Fruit fly (Drosophila melanogaster) whole organism, embryonic: ENCODE measurements around the gene Cyp4d1.
A peak's percentile ranks its signal among the peaks of the same experiment; 100 is the strongest.

Experiments
- Bdp1 ChIP-seq: fragments of 200-800 bp; sonication (Bioruptor generic); optimal IDR thresholded peaks from 3 replicates; lab custom pipeline; 2016; ENCODE audit warnings: missing biosample characterization, missing genetic modification characterization
- CG12071 ChIP-seq: fragments of 200-800 bp; sonication (Bioruptor generic); optimal IDR thresholded peaks from 3 replicates; lab custom pipeline; 2018; ENCODE audit warnings: missing biosample characterization, mild to moderate bottlenecking, missing genetic modification characterization
- CG12299 ChIP-seq: fragments of 200-800 bp; sonication (Bioruptor generic); optimal IDR thresholded peaks from 2 replicates; lab custom pipeline; 2018; ENCODE audit warnings: missing biosample characterization, mild to moderate bottlenecking, missing genetic modification characterization
- CG12769 ChIP-seq: fragments of 200-800 bp; sonication (Bioruptor generic); optimal IDR thresholded peaks from 2 replicates; lab custom pipeline; 2019; ENCODE audit warnings: missing biosample characterization, mild to moderate bottlenecking, missing genetic modification characterization, moderate library complexity
- CG14965 ChIP-seq: fragments of 200-800 bp; sonication (Bioruptor generic); optimal IDR thresholded peaks from 2 replicates; lab custom pipeline; 2016; ENCODE audit warnings: missing biosample characterization, missing genetic modification characterization, borderline replicate concordance
- CG15479 ChIP-seq: fragments of 200-800 bp; sonication (Bioruptor generic); optimal IDR thresholded peaks from 3 replicates; lab custom pipeline; 2019; ENCODE audit warnings: missing biosample characterization, mild to moderate bottlenecking, missing genetic modification characterization, moderate library complexity
- CG17328 ChIP-seq: fragments of 200-800 bp; sonication (Bioruptor generic); IDR thresholded peaks from 2 replicates; pipeline ENCODE4 v1.3.6; 2022; ENCODE audit warnings: missing biosample characterization, missing genetic modification characterization
- CG17802 ChIP-seq: fragments of 200-800 bp; sonication (Bioruptor generic); optimal IDR thresholded peaks from 2 replicates; lab custom pipeline; 2018; ENCODE audit warnings: missing biosample characterization, mild to moderate bottlenecking, missing genetic modification characterization, moderate library complexity
- CG1832 ChIP-seq: fragments of 200-800 bp; sonication (Bioruptor generic); optimal IDR thresholded peaks from 2 replicates; lab custom pipeline; 2017; ENCODE audit warnings: missing biosample characterization, mild to moderate bottlenecking, missing genetic modification characterization, inconsistent platforms
- CG2120 ChIP-seq: fragments of 200-800 bp; sonication (Bioruptor generic); optimal IDR thresholded peaks from 3 replicates; lab custom pipeline; 2016; ENCODE audit warnings: missing biosample characterization, missing genetic modification characterization
- CG2129 ChIP-seq: fragments of 200-800 bp; sonication (Bioruptor generic); IDR thresholded peaks from 2 replicates; pipeline ENCODE4 v1.3.6; 2022; ENCODE audit warnings: missing biosample characterization, missing genetic modification characterization; ENCODE audit not compliant: partially characterized antibody
- CG2875 ChIP-seq: fragments of 200-800 bp; sonication (Bioruptor generic); optimal IDR thresholded peaks from 2 replicates; lab custom pipeline; 2017; ENCODE audit warnings: missing biosample characterization, mild to moderate bottlenecking, missing genetic modification characterization, missing genetic modification reagents
- CG3065 ChIP-seq: fragments of 200-800 bp; sonication (Bioruptor generic); optimal IDR thresholded peaks from 2 replicates; lab custom pipeline; 2016; ENCODE audit warnings: missing biosample characterization, missing genetic modification characterization
- CG31441 ChIP-seq: fragments of 200-800 bp; sonication (Bioruptor generic); IDR thresholded peaks from 2 replicates; pipeline ENCODE4 v1.3.6; 2022; ENCODE audit warnings: missing biosample characterization, missing genetic modification characterization
- CG3163 ChIP-seq: fragments of 200-800 bp; sonication (Bioruptor generic); optimal IDR thresholded peaks from 3 replicates; lab custom pipeline; 2016; ENCODE audit warnings: missing biosample characterization, missing genetic modification characterization
- CG3726 ChIP-seq: fragments of 200-800 bp; sonication (Bioruptor generic); IDR thresholded peaks from 3 replicates; pipeline ENCODE4, ENCODE4 v1.3.6; 2022; ENCODE audit warnings: missing biosample characterization, missing genetic modification characterization
- CG4707 ChIP-seq: fragments of 200-800 bp; sonication (Bioruptor generic); optimal IDR thresholded peaks from 2 replicates; lab custom pipeline; 2018; ENCODE audit warnings: missing biosample characterization, mild to moderate bottlenecking, missing genetic modification characterization, moderate library complexity
- CG7372 ChIP-seq: fragments of 200-800 bp; sonication (Bioruptor generic); IDR thresholded peaks from 2 replicates; pipeline ENCODE4 v1.3.6; 2022; ENCODE audit warnings: missing biosample characterization, missing genetic modification characterization
- CG7556 ChIP-seq: fragments of 200-800 bp; sonication (Bioruptor generic); optimal IDR thresholded peaks from 2 replicates; lab custom pipeline; 2017; ENCODE audit warnings: missing biosample characterization, mild to moderate bottlenecking, missing genetic modification characterization
- CG8089 ChIP-seq: fragments of 200-800 bp; sonication (Bioruptor generic); optimal IDR thresholded peaks from 3 replicates; lab custom pipeline; 2016; ENCODE audit warnings: missing biosample characterization, missing genetic modification characterization
- CG9932 ChIP-seq: fragments of 200-800 bp; sonication (Bioruptor generic); IDR thresholded peaks from 2 replicates; pipeline ENCODE4 v1.3.6; 2022; ENCODE audit warnings: missing biosample characterization, missing genetic modification characterization
- Eip74EF ChIP-seq, 2 experiments: fragments of 200-800 bp in 1 of 2; fragments of >200 bp in 1 of 2; sonication (Bioruptor generic) in 1 of 2; optimal IDR thresholded peaks; 2 replicates each; lab custom pipeline; 2017 to 2019; ENCODE audit warnings: missing biosample characterization in 2 of 2, missing genetic modification characterization in 2 of 2, mild to moderate bottlenecking in 1 of 2, moderate library complexity in 1 of 2
- HLH3B ChIP-seq: fragments of 200-800 bp; sonication (Bioruptor generic); IDR thresholded peaks from 2 replicates; pipeline ENCODE4 v1.3.6; 2022; ENCODE audit warnings: missing biosample characterization, missing genetic modification characterization
- Hand ChIP-seq: fragments of 200-800 bp; sonication (Bioruptor generic); optimal IDR thresholded peaks from 2 replicates; lab custom pipeline; 2017; ENCODE audit warnings: mild to moderate bottlenecking, missing biosample characterization, missing genetic modification reagents, missing genetic modification characterization
- Max ChIP-seq: fragments of 200-800 bp; sonication (Bioruptor generic); optimal IDR thresholded peaks from 2 replicates; lab custom pipeline; 2016; ENCODE audit warnings: missing biosample characterization, mild to moderate bottlenecking, missing genetic modification characterization
- Med ChIP-seq: fragments of 200-800 bp; sonication (Bioruptor generic); peaks from one replicate; lab custom pipeline; 2016; ENCODE audit warnings: missing biosample characterization, missing genetic modification characterization, mild to moderate bottlenecking, inconsistent platforms, moderate library complexity
- Neu2 ChIP-seq: fragments of 200-800 bp; sonication (Bioruptor generic); optimal IDR thresholded peaks from 3 replicates; lab custom pipeline; 2016; ENCODE audit warnings: missing biosample characterization, missing genetic modification characterization, borderline replicate concordance
- PHDP ChIP-seq: fragments of 200-800 bp; sonication (Bioruptor generic); optimal IDR thresholded peaks from 3 replicates; lab custom pipeline; 2018; ENCODE audit warnings: missing biosample characterization, mild to moderate bottlenecking, missing genetic modification characterization, moderate library complexity
- Poxn ChIP-seq: fragments of 200-800 bp; sonication (Bioruptor generic); IDR thresholded peaks from 2 replicates; pipeline ENCODE4 v1.3.6; 2022; ENCODE audit warnings: missing biosample characterization, missing genetic modification characterization
- Sox102F ChIP-seq: fragments of 200-800 bp; sonication (Bioruptor generic); optimal IDR thresholded peaks from 2 replicates; lab custom pipeline; 2018; ENCODE audit warnings: missing biosample characterization, mild to moderate bottlenecking, missing genetic modification characterization, moderate library complexity
- Spps ChIP-seq: fragments of 200-800 bp; sonication (Bioruptor generic); optimal IDR thresholded peaks from 2 replicates; lab custom pipeline; 2018; ENCODE audit warnings: missing biosample characterization, mild to moderate bottlenecking, missing genetic modification characterization
- Sry-δ ChIP-seq: fragments of 200-800 bp; sonication (Bioruptor generic); optimal IDR thresholded peaks from 2 replicates; lab custom pipeline; 2016; ENCODE audit warnings: missing biosample characterization, missing genetic modification characterization
- Ssrp ChIP-seq: fragments of 200-800 bp; sonication (Bioruptor generic); optimal IDR thresholded peaks from 2 replicates; lab custom pipeline; 2018; ENCODE audit warnings: missing biosample characterization, mild to moderate bottlenecking, missing genetic modification characterization, moderate library complexity
- Xrp1 ChIP-seq: fragments of 200-800 bp; sonication (Bioruptor generic); IDR thresholded peaks from 2 replicates; pipeline ENCODE4 v1.3.6; 2022; ENCODE audit warnings: missing biosample characterization, missing genetic modification characterization
- bowl ChIP-seq: fragments of 200-800 bp; sonication (Bioruptor generic); IDR thresholded peaks from 2 replicates; pipeline ENCODE4 v1.3.6; 2022; ENCODE audit warnings: missing biosample characterization, missing genetic modification characterization
- cg ChIP-seq: fragments of 200-800 bp; sonication (Bioruptor generic); optimal IDR thresholded peaks from 3 replicates; lab custom pipeline; 2019; ENCODE audit warnings: missing biosample characterization, mild to moderate bottlenecking, missing genetic modification characterization, moderate library complexity
- da ChIP-seq: fragments of 200-800 bp; sonication (Bioruptor generic); optimal IDR thresholded peaks from 2 replicates; lab custom pipeline; 2016; ENCODE audit warnings: missing biosample characterization, missing genetic modification characterization
- danr ChIP-seq: fragments of 200-800 bp; sonication (Bioruptor generic); IDR thresholded peaks from 2 replicates; pipeline ENCODE4 v1.3.6; 2022; ENCODE audit warnings: missing biosample characterization, missing genetic modification characterization
- ems ChIP-seq: fragments of 200-800 bp; sonication (Bioruptor generic); optimal IDR thresholded peaks from 3 replicates; lab custom pipeline; 2016; ENCODE audit warnings: missing biosample characterization, missing genetic modification characterization
- fru ChIP-seq: fragments of >200 bp; optimal IDR thresholded peaks from 2 replicates; lab custom pipeline; 2017
- gcm ChIP-seq: fragments of 200-800 bp; sonication (Bioruptor generic); optimal IDR thresholded peaks from 2 replicates; lab custom pipeline; 2019; ENCODE audit warnings: missing biosample characterization, mild to moderate bottlenecking, missing genetic modification characterization, moderate library complexity
- h ChIP-seq: fragments of >200 bp; optimal IDR thresholded peaks from 2 replicates; lab custom pipeline; 2017
- hkb ChIP-seq, 2 experiments: fragments of 200-800 bp in 1 of 2; fragments of >200 bp in 1 of 2; sonication (Bioruptor generic) in 1 of 2; IDR thresholded peaks in 1 of 2; optimal IDR thresholded peaks in 1 of 2; 2 replicates each; pipeline versions ENCODE4 v1.3.6 to Lab custom; 2017 to 2022; ENCODE audit warnings: missing biosample characterization in 1 of 2, missing genetic modification characterization in 1 of 2
- ken ChIP-seq: fragments of 200-800 bp; sonication (Bioruptor generic); IDR thresholded peaks from 3 replicates; pipeline ENCODE4 v1.3.6; 2022; ENCODE audit warnings: missing biosample characterization, missing genetic modification characterization
- mam ChIP-seq: fragments of 200-800 bp; sonication (Bioruptor generic); optimal IDR thresholded peaks from 3 replicates; lab custom pipeline; 2016; ENCODE audit warnings: missing biosample characterization, missing genetic modification characterization
- ro ChIP-seq: fragments of 200-800 bp; sonication (Bioruptor generic); IDR thresholded peaks from 2 replicates; pipeline ENCODE4 v1.3.6; 2022; ENCODE audit warnings: missing biosample characterization, missing genetic modification characterization
- row ChIP-seq: fragments of 200-800 bp; sonication (Bioruptor generic); IDR thresholded peaks from 3 replicates; pipeline ENCODE4 v1.3.6; 2022; ENCODE audit warnings: missing biosample characterization, missing genetic modification characterization
- ssp ChIP-seq: fragments of 200-800 bp; sonication (Bioruptor generic); IDR thresholded peaks from 2 replicates; pipeline ENCODE4 v1.3.6; 2022; ENCODE audit warnings: missing biosample characterization, missing genetic modification characterization
- vfl ChIP-seq: fragments of 200-800 bp; sonication (Bioruptor generic); optimal IDR thresholded peaks from 2 replicates; lab custom pipeline; 2016; ENCODE audit warnings: missing biosample characterization, missing genetic modification characterization
- wdn ChIP-seq: fragments of 200-800 bp; sonication (Bioruptor generic); IDR thresholded peaks from 2 replicates; pipeline ENCODE4 v1.3.6; 2022; ENCODE audit warnings: missing biosample characterization, missing genetic modification characterization
- wor ChIP-seq: fragments of 200-800 bp; sonication (Bioruptor generic); IDR thresholded peaks from 2 replicates; pipeline ENCODE4 v1.3.6; 2022; ENCODE audit warnings: missing biosample characterization, missing genetic modification characterization
- z ChIP-seq: fragments of 200-800 bp; sonication (Bioruptor generic); IDR thresholded peaks from 3 replicates; pipeline ENCODE4 v1.3.6; 2022; ENCODE audit warnings: missing biosample characterization, missing genetic modification characterization

Gene Cyp4d1

dm6 chrX:2166129-2166528 is 4.1 kb upstream of the Cyp4d1 start (continued):
- TF ChIP-seq Hand (no peak), CG14965 (GFP tag; lab: Kevin White, UChicago) (no peak), ken (peak; percentile 80), wor (GFP tag; lab: Robert Waterston, UW) (peak; percentile 74), z (GFP tag; lab: Robert Waterston, UW) (no peak), Spps (no peak), mam (GFP tag; lab: Kevin White, UChicago) (no peak), bowl (GFP tag; lab: Robert Waterston, UW) (no peak), fru (no peak), row (GFP tag; lab: Robert Waterston, UW) (peak; percentile 63), cg (no peak), Ssrp (peak; percentile 49), PHDP (tag; lab: Kevin White, UChicago) (no peak), ems (GFP tag; lab: Kevin White, UChicago) (no peak), Med (GFP tag; lab: Kevin White, UChicago) (peak; percentile 11), Xrp1 (GFP tag; lab: Robert Waterston, UW) (peak; percentile 48; the same call in 1 of the 2 replicates), ro (GFP tag; lab: Robert Waterston, UW) (no peak), CG12769 (tag; lab: Kevin White, UChicago) (peak; percentile 55), CG3065 (no peak), CG3726 (GFP tag; lab: Robert Waterston, UW) (no peak; the same call in 2 of the 3 replicates), CG4707 (no peak), CG17802 (tag; lab: Kevin White, UChicago) (peak; percentile 53), hkb (optimal IDR thresholded peaks at IDR 0.05; lab: Kevin White, UChicago) (no peak), hkb (GFP tag; IDR thresholded peaks at IDR 0.05; lab: Robert Waterston, UW) (peak; percentile 65), CG7372 (GFP tag; lab: Robert Waterston, UW) (no peak), Eip74EF (GFP tag; optimal IDR thresholded peaks at IDR 0.05; lab: Kevin White, UChicago) (peak in 1 of 2 experiments; percentile 42), CG2120 (GFP tag; lab: Kevin White, UChicago) (no peak), CG9932 (GFP tag; lab: Robert Waterston, UW) (no peak), ssp (GFP tag; lab: Robert Waterston, UW) (no peak), Sry-δ (GFP tag; lab: Kevin White, UChicago) (no peak), vfl (GFP tag; lab: Kevin White, UChicago) (no peak), gcm (GFP tag; lab: Kevin White, UChicago) (no peak), CG8089 (GFP tag; lab: Kevin White, UChicago) (peak; percentile 38), CG2875 (GFP tag; lab: Kevin White, UChicago) (peak; percentile 41), CG31441 (GFP tag; lab: Robert Waterston, UW) (no peak; the same call in 1 of the 2 replicates), Bdp1 (GFP tag; lab: Kevin White, UChicago) (no peak), wdn (no peak), Sox102F (GFP tag; lab: Kevin White, UChicago) (peak; percentile 71), CG1832 (no peak), CG3163 (GFP tag; lab: Kevin White, UChicago) (no peak), danr (0 out of 2 replicates have a peak, but pooled peaks have one; percentile 10), CG2129 (GFP tag; lab: Robert Waterston, UW) (no peak), CG12299 (tag; lab: Kevin White, UChicago) (no peak), Neu2 (GFP tag; lab: Kevin White, UChicago) (no peak), CG7556 (GFP tag; lab: Kevin White, UChicago) (peak; percentile 29), CG15479 (GFP tag; lab: Kevin White, UChicago) (no peak), da (GFP tag; lab: Kevin White, UChicago) (no peak), HLH3B (GFP tag; lab: Robert Waterston, UW) (peak; percentile 83), Max (GFP tag; lab: Kevin White, UChicago) (no peak), CG12071 (GFP tag; lab: Kevin White, UChicago) (peak; percentile 32), Poxn (GFP tag; lab: Robert Waterston, UW) (no peak), CG17328 (GFP tag; lab: Robert Waterston, UW) (peak; percentile 82), h (lab: Kevin White, UChicago) (no peak)
